Worm (Caenorhabditis elegans) whole organism, young adult: ENCODE data around the gene Y73B6A.1.

ENCODE experiments used
- B0261.1 ChIP-seq: sonication (generic microtip); optimal IDR thresholded peaks from 2 replicates; lab custom pipeline; 2016; ENCODE audit warnings: mild to moderate bottlenecking, missing genetic modification characterization, moderate library complexity, missing compliant biosample characterization
- B0336.3 ChIP-seq: fragments of 200-800 bp; sonication (Bioruptor generic); IDR thresholded peaks from 2 replicates; pipeline ENCODE4 v1.3.6; 2022; ENCODE audit warnings: missing genetic modification characterization, missing compliant biosample characterization
- C06A6.2 ChIP-seq: fragments of 200-800 bp; sonication (Bioruptor generic); conservative IDR thresholded peaks from 2 replicates; pipeline ENCODE4 v1.3.6; 2022; ENCODE audit warnings: missing genetic modification characterization, missing compliant biosample characterization
- C17E4.6 ChIP-seq: fragments of 200-800 bp; sonication (Bioruptor generic); IDR thresholded peaks from 2 replicates; pipeline ENCODE4 v1.3.6; 2022; ENCODE audit warnings: missing genetic modification reagents, missing genetic modification characterization, missing compliant biosample characterization
- F33H1.4 ChIP-seq: fragments of 200-800 bp; sonication (Bioruptor generic); IDR thresholded peaks from 2 replicates; pipeline ENCODE4 v1.3.6; 2022; ENCODE audit warnings: missing genetic modification reagents, missing genetic modification characterization, missing compliant biosample characterization
- F52B5.7 ChIP-seq: sonication (generic microtip); optimal IDR thresholded peaks from 2 replicates; lab custom pipeline; 2016; ENCODE audit warnings: mild to moderate bottlenecking, missing genetic modification characterization, missing compliant biosample characterization
- F57C9.4 ChIP-seq: sonication (generic microtip); optimal IDR thresholded peaks from 2 replicates; lab custom pipeline; 2017; ENCODE audit warnings: mild to moderate bottlenecking, missing genetic modification characterization, missing compliant biosample characterization
- T07F8.4 ChIP-seq: sonication (generic microtip); optimal IDR thresholded peaks from 2 replicates; lab custom pipeline; 2016; ENCODE audit warnings: mild to moderate bottlenecking, missing genetic modification characterization, moderate library complexity, missing compliant biosample characterization
- T26A5.8 ChIP-seq: sonication (generic microtip); optimal IDR thresholded peaks from 2 replicates; lab custom pipeline; 2016; ENCODE audit warnings: missing genetic modification characterization, missing compliant biosample characterization
- Y53F4B.3 ChIP-seq: fragments of 200-800 bp; sonication (Bioruptor generic); IDR thresholded peaks from 2 replicates; pipeline ENCODE4 v1.3.6; 2022; ENCODE audit warnings: missing genetic modification reagents, missing genetic modification characterization, missing compliant biosample characterization
- Y67H2A.10 ChIP-seq: fragments of 200-800 bp; sonication (Bioruptor generic); conservative IDR thresholded peaks from 2 replicates; pipeline ENCODE4 v1.3.6; 2022; ENCODE audit warnings: missing genetic modification reagents, missing genetic modification characterization, missing compliant biosample characterization
- Y95B8A.8 ChIP-seq: fragments of 200-800 bp; sonication (Bioruptor generic); IDR thresholded peaks from 2 replicates; pipeline ENCODE4 v1.3.6; 2022; ENCODE audit warnings: missing genetic modification reagents, missing genetic modification characterization, missing compliant biosample characterization
- ama-1 ChIP-seq, 3 experiments: fragments of 150-350 bp in 1 of 3; sonication (generic microtip) in 2 of 3; optimal IDR thresholded peaks; 2 replicates each; lab custom pipeline; 2014 to 2018; ENCODE audit warnings: missing biosample characterization in 2 of 3, missing genetic modification characterization in 2 of 3, missing genetic modification reagents in 2 of 3
- aptf-2 ChIP-seq: fragments of 200-800 bp; sonication (Bioruptor generic); conservative IDR thresholded peaks from 2 replicates; pipeline ENCODE4 v1.3.6; 2022; ENCODE audit warnings: missing genetic modification reagents, missing genetic modification characterization, missing compliant biosample characterization
- attf-5 ChIP-seq: fragments of 200-800 bp; sonication (Bioruptor generic); optimal IDR thresholded peaks from 2 replicates; lab custom pipeline; 2018; ENCODE audit warnings: mild to moderate bottlenecking, missing genetic modification characterization, missing compliant biosample characterization
- bed-2 ChIP-seq: fragments of 200-800 bp; sonication (Bioruptor generic); IDR thresholded peaks from 2 replicates; pipeline ENCODE4 v1.3.6; 2022; ENCODE audit warnings: missing genetic modification reagents, missing genetic modification characterization, missing compliant biosample characterization
- cebp-2 ChIP-seq: fragments of 200-800 bp; sonication (Bioruptor generic); IDR thresholded peaks from 2 replicates; pipeline ENCODE4 v1.3.6; 2022; ENCODE audit warnings: missing genetic modification characterization, missing compliant biosample characterization
- ceh-91 ChIP-seq: fragments of 200-800 bp; sonication (Bioruptor generic); IDR thresholded peaks from 2 replicates; pipeline ENCODE4 v1.3.6; 2022; ENCODE audit warnings: missing genetic modification reagents, missing genetic modification characterization, missing compliant biosample characterization
- chd-7 ChIP-seq: sonication (generic microtip); optimal IDR thresholded peaks from 2 replicates; lab custom pipeline; 2016; ENCODE audit warnings: mild to moderate bottlenecking, missing genetic modification characterization, moderate library complexity, missing compliant biosample characterization
- dox-1 ChIP-seq: fragments of 200-800 bp; sonication (Bioruptor generic); IDR thresholded peaks from 2 replicates; pipeline ENCODE4 v1.3.6; 2022; ENCODE audit warnings: missing genetic modification reagents, missing genetic modification characterization, missing compliant biosample characterization
- dpff-1 ChIP-seq: sonication (generic microtip); optimal IDR thresholded peaks from 2 replicates; lab custom pipeline; 2017; ENCODE audit warnings: mild to moderate bottlenecking, missing genetic modification characterization, missing compliant biosample characterization
- dpl-1 ChIP-seq: fragments of 150-350 bp; optimal IDR thresholded peaks from 2 replicates; lab custom pipeline; 2014; ENCODE audit warnings: missing biosample characterization, missing genetic modification reagents, missing genetic modification characterization
- egl-18 ChIP-seq: fragments of 200-800 bp; sonication (Bioruptor generic); IDR thresholded peaks from 2 replicates; pipeline ENCODE4 v1.3.6; 2022; ENCODE audit warnings: missing genetic modification reagents, missing genetic modification characterization, missing compliant biosample characterization
- gei-17 ChIP-seq: fragments of 200-800 bp; sonication (Bioruptor generic); optimal IDR thresholded peaks from 2 replicates; lab custom pipeline; 2018; ENCODE audit warnings: mild to moderate bottlenecking, missing genetic modification characterization, missing compliant biosample characterization
- him-1 ChIP-seq: sonication (generic microtip); optimal IDR thresholded peaks from 2 replicates; lab custom pipeline; 2016; ENCODE audit warnings: missing genotype, missing genetic modification reagents, missing genetic modification characterization, missing compliant biosample characterization
- hmg-1.2 ChIP-seq: fragments of 200-800 bp; sonication (Bioruptor generic); IDR thresholded peaks from 2 replicates; pipeline ENCODE4 v1.3.6; 2022; ENCODE audit warnings: missing genetic modification reagents, missing genetic modification characterization, missing compliant biosample characterization
- hmg-20 ChIP-seq: fragments of 200-800 bp; sonication (Bioruptor generic); IDR thresholded peaks from 2 replicates; pipeline ENCODE4 v1.3.6; 2022; ENCODE audit warnings: missing genetic modification reagents, missing genetic modification characterization, missing compliant biosample characterization
- hrde-1 ChIP-seq: sonication (generic microtip); optimal IDR thresholded peaks from 2 replicates; lab custom pipeline; 2016; ENCODE audit warnings: missing genetic modification characterization, mild to moderate bottlenecking, missing compliant biosample characterization, moderate library complexity, missing genotype, missing genetic modification reagents, borderline replicate concordance
- hsf-1 ChIP-seq: fragments of 200-800 bp; sonication (Bioruptor generic); IDR thresholded peaks from 2 replicates; pipeline ENCODE4 v1.3.6; 2022; ENCODE audit warnings: missing genetic modification reagents, missing genetic modification characterization, missing compliant biosample characterization
- lin-40 ChIP-seq: sonication (generic microtip); optimal IDR thresholded peaks from 2 replicates; lab custom pipeline; 2016; ENCODE audit warnings: missing genetic modification characterization, mild to moderate bottlenecking, missing compliant biosample characterization, missing genotype, missing genetic modification reagents
- lin-54 ChIP-seq: fragments of 200-800 bp; sonication (Bioruptor generic); optimal IDR thresholded peaks from 2 replicates; lab custom pipeline; 2018; ENCODE audit warnings: mild to moderate bottlenecking, missing genetic modification characterization, missing compliant biosample characterization
- madf-8 ChIP-seq: fragments of 200-800 bp; sonication (Bioruptor generic); conservative IDR thresholded peaks from 2 replicates; pipeline ENCODE4 v1.3.6; 2022; ENCODE audit warnings: missing genetic modification reagents, missing genetic modification characterization, missing compliant biosample characterization
- mcd-1 ChIP-seq: fragments of 200-800 bp; sonication (Bioruptor generic); IDR thresholded peaks from 2 replicates; pipeline ENCODE4 v1.3.6; 2022; ENCODE audit warnings: missing genetic modification reagents, missing genetic modification characterization, missing compliant biosample characterization
- nfya-2 ChIP-seq: fragments of 200-800 bp; sonication (Bioruptor generic); IDR thresholded peaks from 2 replicates; pipeline ENCODE4 v1.3.6; 2022; ENCODE audit warnings: missing genetic modification reagents, missing genetic modification characterization, missing compliant biosample characterization
- nfyb-1 ChIP-seq: fragments of 200-800 bp; sonication (Bioruptor generic); IDR thresholded peaks from 2 replicates; pipeline ENCODE4 v1.3.6; 2022; ENCODE audit warnings: missing genetic modification reagents, missing genetic modification characterization, missing compliant biosample characterization
- nhr-179 ChIP-seq: sonication (generic microtip); optimal IDR thresholded peaks from 2 replicates; lab custom pipeline; 2016; ENCODE audit warnings: mild to moderate bottlenecking, missing genetic modification characterization, missing compliant biosample characterization
- nhr-27 ChIP-seq: fragments of 200-800 bp; sonication (Bioruptor generic); optimal IDR thresholded peaks from 2 replicates; lab custom pipeline; 2018; ENCODE audit warnings: mild to moderate bottlenecking, missing genetic modification characterization, moderate library complexity, missing compliant biosample characterization
- nhr-80 ChIP-seq: sonication (generic microtip); optimal IDR thresholded peaks from 2 replicates; lab custom pipeline; 2016; ENCODE audit warnings: missing genetic modification characterization, missing compliant biosample characterization
- pbrm-1 ChIP-seq: fragments of 200-800 bp; sonication (Bioruptor generic); IDR thresholded peaks from 2 replicates; pipeline ENCODE4 v1.3.6; 2022; ENCODE audit warnings: missing genetic modification reagents, missing genetic modification characterization, missing compliant biosample characterization
- pha-4 ChIP-seq: fragments of 150-350 bp; sonication (generic microtip); optimal IDR thresholded peaks from 2 replicates; lab custom pipeline; 2014; ENCODE audit warnings: missing biosample characterization, missing genetic modification reagents, missing genetic modification characterization
- rcor-1 ChIP-seq: fragments of 200-800 bp; sonication (Bioruptor generic); IDR thresholded peaks from 2 replicates; pipeline ENCODE4 v1.3.6; 2022; ENCODE audit warnings: missing genetic modification reagents, missing genetic modification characterization, missing compliant biosample characterization
- rec-8 ChIP-seq, 2 experiments: sonication (generic microtip); optimal IDR thresholded peaks; 2 replicates each; lab custom pipeline; 2016; ENCODE audit warnings: mild to moderate bottlenecking in 2 of 2, missing genetic modification characterization in 2 of 2, missing genetic modification reagents in 2 of 2, missing genotype in 2 of 2, missing biosample characterization in 1 of 2, missing compliant biosample characterization in 1 of 2, moderate library complexity in 1 of 2
- sdz-38 ChIP-seq: sonication (generic microtip); optimal IDR thresholded peaks from 2 replicates; lab custom pipeline; 2016; ENCODE audit warnings: missing genotype, missing genetic modification characterization, missing compliant biosample characterization
- sea-2 ChIP-seq: fragments of 200-800 bp; sonication (Bioruptor generic); IDR thresholded peaks from 2 replicates; pipeline ENCODE4 v1.3.6; 2022; ENCODE audit warnings: missing genetic modification characterization, missing compliant biosample characterization
- somi-1 ChIP-seq: fragments of 200-800 bp; sonication (Bioruptor generic); optimal IDR thresholded peaks from 2 replicates; lab custom pipeline; 2018; ENCODE audit warnings: mild to moderate bottlenecking, missing genetic modification characterization, missing compliant biosample characterization
- xnd-1 ChIP-seq: sonication (generic microtip); optimal IDR thresholded peaks from 2 replicates; lab custom pipeline; 2016; ENCODE audit warnings: missing genotype, missing genetic modification reagents, missing genetic modification characterization, missing compliant biosample characterization
- zfh-2 ChIP-seq: fragments of 200-800 bp; sonication (Bioruptor generic); conservative IDR thresholded peaks from 2 replicates; pipeline ENCODE4 v1.3.6; 2022; ENCODE audit warnings: missing genetic modification reagents, missing genetic modification characterization, missing compliant biosample characterization

The Y73B6A.1 gene

ce11 chrIV:6667898-6668297 is at the start of gene Y73B6A.1:
Y73B6A.1 (minus strand) TSS chrIV:6667998.
- TF ChIP-seq madf-8: no peak
- TF ChIP-seq zfh-2: no peak
- no peak for TF ChIP-seq dox-1 (GFP tag; lab: Robert Waterston, UW)
- TF ChIP-seq F52B5.7 (tag; lab: Kevin White, UChicago): no peak
- no peak for TF ChIP-seq B0336.3 (GFP tag; lab: Robert Waterston, UW)
- no peak for TF ChIP-seq nfya-2
- TF ChIP-seq B0261.1: no peak
- no peak for TF ChIP-seq Y53F4B.3 (GFP tag; lab: Robert Waterston, UW)
- TF ChIP-seq C17E4.6: no peak
- no peak for TF ChIP-seq mcd-1 (GFP tag; lab: Robert Waterston, UW)
- TF ChIP-seq nhr-179 (tag; lab: Kevin White, UChicago): no peak

ce11 chrIV:6664336-6664735 is 3.5 kb downstream of the Y73B6A.1 start:
- TF ChIP-seq C06A6.2 (GFP tag; lab: Robert Waterston, UW) (no peak), egl-18 (no peak), somi-1 (GFP tag; lab: Kevin White, UChicago) (no peak), Y95B8A.8 (GFP tag; lab: Robert Waterston, UW) (no peak), F52B5.7 (tag; lab: Kevin White, UChicago) (no peak), lin-40 (no peak), ceh-91 (GFP tag; lab: Robert Waterston, UW) (peak; percentile 51; the same call in 1 of the 2 replicates), B0336.3 (GFP tag; lab: Robert Waterston, UW) (peak; percentile 77), dpl-1 (GFP tag; lab: Kevin White, UChicago) (peak; percentile 13), dpff-1 (tag; lab: Kevin White, UChicago) (no peak), T07F8.4 (tag; lab: Kevin White, UChicago) (no peak), sdz-38 (tag; lab: Kevin White, UChicago) (no peak), rec-8 (tag; optimal IDR thresholded peaks at IDR 0.05; lab: Kevin White, UChicago) (no peak), hmg-1.2 (GFP tag; lab: Robert Waterston, UW) (peak; percentile 89), pha-4 (tag; lab: Kevin White, UChicago) (no peak), nhr-27 (tag; lab: Kevin White, UChicago) (no peak), xnd-1 (tag; lab: Kevin White, UChicago) (peak; percentile 43), ama-1 (optimal IDR thresholded peaks at IDR 0.05; lab: Kevin White, UChicago) (no peak), ama-1 (GFP tag; optimal IDR thresholded peaks at IDR 0.05; lab: Kevin White, UChicago) (peak in 1 of 2 experiments; percentile 55), madf-8 (peak; percentile 40; the same call in 1 of the 2 replicates), hrde-1 (peak; percentile 44), aptf-2 (no peak), hsf-1 (GFP tag; lab: Robert Waterston, UW) (no peak), chd-7 (no peak), cebp-2 (GFP tag; lab: Robert Waterston, UW) (0 out of 2 replicates have a peak, but pooled peaks have one; percentile 17), F33H1.4 (GFP tag; lab: Robert Waterston, UW) (peak; percentile 59; the same call in 1 of the 2 replicates), sea-2 (GFP tag; lab: Robert Waterston, UW) (no peak), bed-2 (GFP tag; lab: Robert Waterston, UW) (no peak), F57C9.4 (tag; lab: Kevin White, UChicago) (no peak), nhr-179 (tag; lab: Kevin White, UChicago) (no peak), gei-17 (GFP tag; lab: Kevin White, UChicago) (no peak), him-1 (peak; percentile 69), Y67H2A.10 (GFP tag; lab: Robert Waterston, UW) (no peak), rcor-1 (GFP tag; lab: Robert Waterston, UW) (no peak; the same call in 1 of the 2 replicates), attf-5 (GFP tag; lab: Kevin White, UChicago) (no peak), lin-54 (GFP tag; lab: Kevin White, UChicago) (peak; percentile 57), pbrm-1 (GFP tag; lab: Robert Waterston, UW) (peak; percentile 74; the same call in 1 of the 2 replicates), T26A5.8 (peak; percentile 6), nfyb-1 (GFP tag; lab: Robert Waterston, UW) (no peak), nfya-2 (no peak), hmg-20 (GFP tag; lab: Robert Waterston, UW) (no peak), nhr-80 (tag; lab: Kevin White, UChicago) (no peak)
